Worm (Caenorhabditis elegans) whole organism, young adult: ENCODE data around the gene F40G9.17.

Experiments
- B0261.1 ChIP-seq: sonication (generic microtip); optimal IDR thresholded peaks from 2 replicates; lab custom pipeline; 2016; ENCODE audit warnings: mild to moderate bottlenecking, missing genetic modification characterization, moderate library complexity, missing compliant biosample characterization
- C06A6.2 ChIP-seq: fragments of 200-800 bp; sonication (Bioruptor generic); conservative IDR thresholded peaks from 2 replicates; pipeline ENCODE4 v1.3.6; 2022; ENCODE audit warnings: missing genetic modification characterization, missing compliant biosample characterization
- F22D6.2 ChIP-seq: sonication (generic microtip); optimal IDR thresholded peaks from 2 replicates; lab custom pipeline; 2016; ENCODE audit warnings: mild to moderate bottlenecking, missing genetic modification characterization, missing compliant biosample characterization
- F37B4.10 ChIP-seq: fragments of 200-800 bp; sonication (Bioruptor generic); IDR thresholded peaks from 2 replicates; pipeline ENCODE4 v1.3.6; 2022; ENCODE audit warnings: missing genetic modification characterization, missing compliant biosample characterization
- F39B2.1 ChIP-seq: fragments of 200-800 bp; sonication (Bioruptor generic); IDR thresholded peaks from 2 replicates; pipeline ENCODE4 v1.3.6; 2022; ENCODE audit warnings: missing genetic modification reagents, missing genetic modification characterization, missing compliant biosample characterization
- ZK185.1 ChIP-seq: sonication (generic microtip); optimal IDR thresholded peaks from 2 replicates; lab custom pipeline; 2016; ENCODE audit warnings: mild to moderate bottlenecking, missing genetic modification characterization, missing compliant biosample characterization; ENCODE audit not compliant: poor library complexity, severe bottlenecking
- aptf-3 ChIP-seq: fragments of 200-800 bp; sonication (Bioruptor generic); IDR thresholded peaks from 2 replicates; pipeline ENCODE4 v1.3.6; 2022; ENCODE audit warnings: missing genetic modification characterization, missing compliant biosample characterization
- athp-1 ChIP-seq: sonication (generic microtip); optimal IDR thresholded peaks from 2 replicates; lab custom pipeline; 2017; ENCODE audit warnings: mild to moderate bottlenecking, missing genetic modification characterization, missing compliant biosample characterization
- bed-2 ChIP-seq: fragments of 200-800 bp; sonication (Bioruptor generic); IDR thresholded peaks from 2 replicates; pipeline ENCODE4 v1.3.6; 2022; ENCODE audit warnings: missing genetic modification reagents, missing genetic modification characterization, missing compliant biosample characterization
- ccch-3 ChIP-seq: fragments of 200-800 bp; sonication (Bioruptor generic); optimal IDR thresholded peaks from 2 replicates; lab custom pipeline; 2018; ENCODE audit warnings: mild to moderate bottlenecking, missing genetic modification characterization, missing compliant biosample characterization
- cebp-2 ChIP-seq: fragments of 200-800 bp; sonication (Bioruptor generic); IDR thresholded peaks from 2 replicates; pipeline ENCODE4 v1.3.6; 2022; ENCODE audit warnings: missing genetic modification characterization, missing compliant biosample characterization
- ceh-100 ChIP-seq: fragments of 200-800 bp; sonication (Bioruptor generic); IDR thresholded peaks from 2 replicates; pipeline ENCODE4 v1.3.6; 2022; ENCODE audit warnings: missing genetic modification reagents, missing genetic modification characterization, missing compliant biosample characterization
- dox-1 ChIP-seq: fragments of 200-800 bp; sonication (Bioruptor generic); IDR thresholded peaks from 2 replicates; pipeline ENCODE4 v1.3.6; 2022; ENCODE audit warnings: missing genetic modification reagents, missing genetic modification characterization, missing compliant biosample characterization
- egl-18 ChIP-seq: fragments of 200-800 bp; sonication (Bioruptor generic); IDR thresholded peaks from 2 replicates; pipeline ENCODE4 v1.3.6; 2022; ENCODE audit warnings: missing genetic modification reagents, missing genetic modification characterization, missing compliant biosample characterization
- egrh-3 ChIP-seq: fragments of 200-800 bp; sonication (Bioruptor generic); IDR thresholded peaks from 2 replicates; pipeline ENCODE4 v1.3.6; 2022; ENCODE audit warnings: missing genetic modification reagents, missing genetic modification characterization, missing compliant biosample characterization
- ekl-4 ChIP-seq: fragments of 200-800 bp; sonication (Bioruptor generic); IDR thresholded peaks from 2 replicates; pipeline ENCODE4 v1.3.6; 2022; ENCODE audit warnings: missing genetic modification reagents, missing genetic modification characterization, missing compliant biosample characterization
- hlh-12 ChIP-seq: sonication (generic microtip); optimal IDR thresholded peaks from 2 replicates; lab custom pipeline; 2016; ENCODE audit warnings: missing genetic modification characterization, missing compliant biosample characterization
- hlh-26 ChIP-seq: fragments of 200-800 bp; sonication (Bioruptor generic); conservative IDR thresholded peaks from 2 replicates; pipeline ENCODE4 v1.3.6; 2022; ENCODE audit warnings: missing genetic modification reagents, missing genetic modification characterization, missing compliant biosample characterization
- hmg-1.2 ChIP-seq: fragments of 200-800 bp; sonication (Bioruptor generic); IDR thresholded peaks from 2 replicates; pipeline ENCODE4 v1.3.6; 2022; ENCODE audit warnings: missing genetic modification reagents, missing genetic modification characterization, missing compliant biosample characterization
- hmg-20 ChIP-seq: fragments of 200-800 bp; sonication (Bioruptor generic); IDR thresholded peaks from 2 replicates; pipeline ENCODE4 v1.3.6; 2022; ENCODE audit warnings: missing genetic modification reagents, missing genetic modification characterization, missing compliant biosample characterization
- hrde-1 ChIP-seq: sonication (generic microtip); optimal IDR thresholded peaks from 2 replicates; lab custom pipeline; 2016; ENCODE audit warnings: missing genetic modification characterization, mild to moderate bottlenecking, missing compliant biosample characterization, moderate library complexity, missing genotype, missing genetic modification reagents, borderline replicate concordance
- lag-1 ChIP-seq: fragments of 200-800 bp; sonication (Bioruptor generic); IDR thresholded peaks from 2 replicates; pipeline ENCODE4 v1.3.6; 2022; ENCODE audit warnings: missing genetic modification reagents, missing genetic modification characterization, missing compliant biosample characterization
- let-526 ChIP-seq: fragments of 200-800 bp; sonication (Bioruptor generic); IDR thresholded peaks from 2 replicates; pipeline ENCODE4 v1.3.6; 2022; ENCODE audit warnings: missing genetic modification reagents, missing genetic modification characterization, missing compliant biosample characterization
- lin-26 ChIP-seq: fragments of 200-800 bp; sonication (Bioruptor generic); IDR thresholded peaks from 2 replicates; pipeline ENCODE4 v1.3.6; 2022; ENCODE audit warnings: missing genetic modification reagents, missing genetic modification characterization, missing compliant biosample characterization
- lsy-27 ChIP-seq: sonication (generic microtip); optimal IDR thresholded peaks from 2 replicates; lab custom pipeline; 2017; ENCODE audit warnings: missing genetic modification characterization, mild to moderate bottlenecking, missing compliant biosample characterization, antibody characterized with exemption, missing genotype, borderline replicate concordance; ENCODE audit not compliant: insufficient read depth
- madf-3 ChIP-seq: fragments of 200-800 bp; sonication (Bioruptor generic); IDR thresholded peaks from 2 replicates; pipeline ENCODE4 v1.3.6; 2022; ENCODE audit warnings: missing genetic modification reagents, missing genetic modification characterization, missing compliant biosample characterization
- madf-8 ChIP-seq: fragments of 200-800 bp; sonication (Bioruptor generic); conservative IDR thresholded peaks from 2 replicates; pipeline ENCODE4 v1.3.6; 2022; ENCODE audit warnings: missing genetic modification reagents, missing genetic modification characterization, missing compliant biosample characterization
- mel-28 ChIP-seq: sonication (generic microtip); optimal IDR thresholded peaks from 2 replicates; lab custom pipeline; 2016; ENCODE audit warnings: borderline replicate concordance, mild to moderate bottlenecking, missing genetic modification characterization, missing compliant biosample characterization
- nfyb-1 ChIP-seq: fragments of 200-800 bp; sonication (Bioruptor generic); IDR thresholded peaks from 2 replicates; pipeline ENCODE4 v1.3.6; 2022; ENCODE audit warnings: missing genetic modification reagents, missing genetic modification characterization, missing compliant biosample characterization
- nhr-179 ChIP-seq: sonication (generic microtip); optimal IDR thresholded peaks from 2 replicates; lab custom pipeline; 2016; ENCODE audit warnings: mild to moderate bottlenecking, missing genetic modification characterization, missing compliant biosample characterization
- nhr-27 ChIP-seq: fragments of 200-800 bp; sonication (Bioruptor generic); optimal IDR thresholded peaks from 2 replicates; lab custom pipeline; 2018; ENCODE audit warnings: mild to moderate bottlenecking, missing genetic modification characterization, moderate library complexity, missing compliant biosample characterization
- nhr-80 ChIP-seq: sonication (generic microtip); optimal IDR thresholded peaks from 2 replicates; lab custom pipeline; 2016; ENCODE audit warnings: missing genetic modification characterization, missing compliant biosample characterization
- repo-1 ChIP-seq: sonication (generic microtip); optimal IDR thresholded peaks from 2 replicates; lab custom pipeline; 2017; ENCODE audit warnings: mild to moderate bottlenecking, missing genetic modification characterization, missing compliant biosample characterization
- rpc-1 ChIP-seq, 2 experiments: fragments of 150-350 bp in 1 of 2; sonication (generic microtip) in 1 of 2; optimal IDR thresholded peaks; 2 replicates each; lab custom pipeline; 2014 to 2018; ENCODE audit warnings: missing biosample characterization in 1 of 2, missing genetic modification characterization in 1 of 2, missing genetic modification reagents in 1 of 2, missing genotype in 1 of 2
- snpc-1.1 ChIP-seq: sonication (generic microtip); optimal IDR thresholded peaks from 2 replicates; lab custom pipeline; 2017; ENCODE audit warnings: missing genetic modification characterization, mild to moderate bottlenecking, missing compliant biosample characterization, antibody characterized with exemption, moderate library complexity, missing genotype, missing genetic modification reagents; ENCODE audit not compliant: insufficient read depth
- sptf-2 ChIP-seq: fragments of 200-800 bp; sonication (Bioruptor generic); optimal IDR thresholded peaks from 2 replicates; lab custom pipeline; 2018; ENCODE audit warnings: mild to moderate bottlenecking, missing genetic modification characterization, missing compliant biosample characterization
- tlf-1 ChIP-seq: fragments of 200-800 bp; sonication (Bioruptor generic); optimal IDR thresholded peaks from 2 replicates; lab custom pipeline; 2018; ENCODE audit warnings: mild to moderate bottlenecking, missing genetic modification characterization, missing compliant biosample characterization
- unc-62 ChIP-seq: fragments of 150-350 bp; optimal IDR thresholded peaks from 2 replicates; lab custom pipeline; 2014; ENCODE audit warnings: missing biosample characterization, missing genetic modification reagents, missing genetic modification characterization
- xnd-1 ChIP-seq: sonication (generic microtip); optimal IDR thresholded peaks from 2 replicates; lab custom pipeline; 2016; ENCODE audit warnings: missing genotype, missing genetic modification reagents, missing genetic modification characterization, missing compliant biosample characterization
- ztf-3 ChIP-seq: fragments of 200-800 bp; sonication (Bioruptor generic); optimal IDR thresholded peaks from 2 replicates; lab custom pipeline; 2018; ENCODE audit warnings: mild to moderate bottlenecking, missing genetic modification characterization, missing compliant biosample characterization

F40G9.17 gene

ce11 chrIII:209695-210091 lies 15.4 kb downstream of the F40G9.17 start, which contains the start of gene klp-20:
Gene klp-20, plus strand, starts transcription at chrIII:209992.
- no peak for TF ChIP-seq nhr-179 (tag; lab: Kevin White, UChicago)
- no peak for TF ChIP-seq repo-1 (tag; lab: Kevin White, UChicago)
- TF ChIP-seq lag-1 (GFP tag; lab: Robert Waterston, UW), result no peak
- no peak for TF ChIP-seq athp-1 (tag; lab: Kevin White, UChicago)
- TF ChIP-seq mel-28 (tag; lab: Kevin White, UChicago), result no peak
- TF ChIP-seq xnd-1 (tag; lab: Kevin White, UChicago), result no peak
- no peak for TF ChIP-seq ccch-3 (GFP tag; lab: Kevin White, UChicago)
- TF ChIP-seq lsy-27 (tag; lab: Kevin White, UChicago), result no peak
- TF ChIP-seq nfyb-1 (GFP tag; lab: Robert Waterston, UW), result no peak
- TF ChIP-seq F37B4.10 (GFP tag; lab: Robert Waterston, UW), result no peak
- TF ChIP-seq hrde-1 (tag; lab: Kevin White, UChicago), result no peak
- no peak for TF ChIP-seq let-526
- TF ChIP-seq cebp-2 (GFP tag; lab: Robert Waterston, UW), result no peak
- TF ChIP-seq aptf-3 (GFP tag; lab: Robert Waterston, UW), result no peak
- TF ChIP-seq ekl-4, result no peak
- TF ChIP-seq unc-62 (GFP tag; lab: Kevin White, UChicago), result no peak
- TF ChIP-seq hlh-26 (GFP tag; lab: Robert Waterston, UW), result no peak
- no peak for TF ChIP-seq egrh-3 (GFP tag; lab: Robert Waterston, UW)
- TF ChIP-seq B0261.1 (tag; lab: Kevin White, UChicago), result no peak
- TF ChIP-seq, all 124 proteins: peak for 0

DNA sequence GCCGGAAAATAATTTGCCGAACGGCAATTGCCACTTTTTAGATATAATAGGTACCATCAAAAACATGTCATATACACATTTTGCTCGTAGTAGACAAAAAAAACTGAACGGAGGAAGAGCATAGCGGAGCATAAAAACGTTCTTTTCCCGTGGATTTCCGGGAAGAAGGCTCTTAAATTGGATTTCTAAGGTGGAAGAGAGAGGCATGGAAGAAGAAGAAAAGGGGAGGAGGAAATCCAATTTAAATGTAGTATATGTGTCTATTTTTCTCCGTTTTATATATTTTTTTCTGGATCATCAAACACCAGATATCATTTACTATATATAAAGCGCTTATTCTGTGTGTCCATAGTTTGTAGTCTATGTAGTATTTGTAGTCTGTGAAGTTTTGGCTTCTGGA lies 17.1 kb downstream of the F40G9.17 start:
- TF ChIP-seq bed-2 (no peak), madf-8 (no peak), hlh-12 (tag; lab: Kevin White, UChicago) (no peak), lag-1 (GFP tag; lab: Robert Waterston, UW) (no peak), egl-18 (no peak), F22D6.2 (tag; lab: Kevin White, UChicago) (no peak), dox-1 (GFP tag; lab: Robert Waterston, UW) (no peak), nhr-27 (no peak), F37B4.10 (GFP tag; lab: Robert Waterston, UW) (no peak), rpc-1 (optimal IDR thresholded peaks at IDR 0.05; lab: Kevin White, UChicago) (no peak), rpc-1 (tag; optimal IDR thresholded peaks at IDR 0.05; lab: Kevin White, UChicago) (no peak), madf-3 (GFP tag; lab: Robert Waterston, UW) (no peak), lin-26 (GFP tag; lab: Robert Waterston, UW) (no peak), tlf-1 (GFP tag; lab: Kevin White, UChicago) (no peak), hmg-20 (GFP tag; lab: Robert Waterston, UW) (no peak), nhr-80 (tag; lab: Kevin White, UChicago) (no peak), ztf-3 (GFP tag; lab: Kevin White, UChicago) (no peak)

- TF ChIP-seq ceh-100 (no peak), hmg-1.2 (GFP tag; lab: Robert Waterston, UW) (peak; percentile 83; the same call in 1 of the 2 replicates)
Measured at ce11 chrIII:220368-220767, 26.1 kb downstream of the F40G9.17 start.

DNA sequence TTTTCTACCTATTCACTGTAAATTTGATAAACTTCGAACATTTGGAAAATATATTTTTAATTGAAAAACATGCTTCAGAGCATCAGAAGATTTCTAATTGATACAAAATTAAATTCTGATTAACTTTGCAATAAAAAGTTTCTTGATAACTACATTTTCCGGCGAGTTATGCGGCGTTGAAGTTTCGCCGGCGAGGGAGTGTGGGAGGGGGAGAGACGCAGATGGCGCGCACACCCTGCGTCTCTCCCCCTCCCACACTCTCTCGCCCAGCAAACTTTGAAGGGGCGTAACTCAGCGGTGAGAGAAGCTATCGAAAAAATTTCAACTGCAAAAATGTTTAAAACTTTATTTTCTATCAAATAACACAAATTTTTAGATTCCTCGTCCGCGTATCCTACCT lies 28.2 kb downstream of the F40G9.17 start:
- TF ChIP-seq snpc-1.1 (tag; lab: Kevin White, UChicago) (no peak), hmg-1.2 (GFP tag; lab: Robert Waterston, UW) (peak; percentile 74), F37B4.10 (GFP tag; lab: Robert Waterston, UW) (no peak), aptf-3 (GFP tag; lab: Robert Waterston, UW) (no peak), ZK185.1 (tag; lab: Kevin White, UChicago) (no peak), C06A6.2 (no peak), F39B2.1 (GFP tag; lab: Robert Waterston, UW) (no peak), cebp-2 (GFP tag; lab: Robert Waterston, UW) (no peak), sptf-2 (GFP tag; lab: Kevin White, UChicago) (no peak)
